Worm (Caenorhabditis elegans): ENCODE results near the gene srlf-22.

The srlf-22 gene

ce11 chrV:858841-859456 lies 32.0 kb upstream of the srlf-22 start (continued):
- TF ChIP-seq let-607 (tag; optimal IDR thresholded peaks at IDR 0.05) (no peak), ceh-100 (GFP tag; IDR thresholded peaks at IDR 0.05) (peak; percentile 46; the same call in 1 of the 2 replicates), pbrm-1 (GFP tag; IDR thresholded peaks at IDR 0.05) (no peak), sdz-38 (tag; optimal IDR thresholded peaks at IDR 0.05) (no peak), lin-54 (GFP tag; optimal IDR thresholded peaks at IDR 0.05) (no peak), hmg-1.2 (GFP tag; IDR thresholded peaks at IDR 0.05) (peak; percentile 98), ets-4 (GFP tag; optimal IDR thresholded peaks at IDR 0.05) (no peak), Y53G8AR.9 (GFP tag; conservative IDR thresholded peaks at IDR 0.05) (0 out of 2 replicates have a peak, but pooled peaks have one; percentile 51), hmg-20 (GFP tag; IDR thresholded peaks at IDR 0.05) (0 out of 2 replicates have a peak, but pooled peaks have one; percentile 67), die-1 (tag; optimal IDR thresholded peaks at IDR 0.05) (no peak), ztf-18 (tag; optimal IDR thresholded peaks at IDR 0.05) (peak; percentile 11), sptf-2 (GFP tag; optimal IDR thresholded peaks at IDR 0.05) (no peak), ceh-79 (tag; optimal IDR thresholded peaks at IDR 0.05) (no peak), repo-1 (tag; optimal IDR thresholded peaks at IDR 0.05) (no peak), egl-18 (GFP tag; IDR thresholded peaks at IDR 0.05) (0 out of 2 replicates have a peak, but pooled peaks have one; percentile 43), B0019.2 (GFP tag; conservative IDR thresholded peaks at IDR 0.05) (no peak), fkh-3 (tag; optimal IDR thresholded peaks at IDR 0.05) (no peak), F23B12.7 (tag; optimal IDR thresholded peaks at IDR 0.05; ENCODE audit: insufficient read depth) (no peak), snpc-3.4 (tag; optimal IDR thresholded peaks at IDR 0.05) (peak; percentile 86), madf-10 (tag; optimal IDR thresholded peaks at IDR 0.05) (no peak), hlh-26 (GFP tag; conservative IDR thresholded peaks at IDR 0.05) (no peak), madf-3 (GFP tag; IDR thresholded peaks at IDR 0.05) (no peak), unc-130 (GFP tag; optimal IDR thresholded peaks at IDR 0.05) (no peak), F52B5.7 (tag; optimal IDR thresholded peaks at IDR 0.05) (no peak), tlf-1 (GFP tag; optimal IDR thresholded peaks at IDR 0.05) (no peak), mxl-1 (tag; optimal IDR thresholded peaks at IDR 0.05) (peak; percentile 32), mes-4 (tag; optimal IDR thresholded peaks at IDR 0.05) (no peak), D2030.7 (GFP tag; IDR thresholded peaks at IDR 0.05) (peak; percentile 56; the same call in 1 of the 2 replicates), F37B4.10 (GFP tag; IDR thresholded peaks at IDR 0.05) (no peak), madf-6 (GFP tag; IDR thresholded peaks at IDR 0.05) (peak; percentile 81), dox-1 (GFP tag; IDR thresholded peaks at IDR 0.05) (peak; percentile 60), lsl-1 (GFP tag; optimal IDR thresholded peaks at IDR 0.05) (peak; percentile 7), C06A6.2 (GFP tag; conservative IDR thresholded peaks at IDR 0.05) (no peak), lir-1 (GFP tag; conservative IDR thresholded peaks at IDR 0.05) (no peak), madf-8 (GFP tag; conservative IDR thresholded peaks at IDR 0.05) (peak; percentile 54), nhr-120 (GFP tag; IDR thresholded peaks at IDR 0.05) (no peak), sea-2 (GFP tag; IDR thresholded peaks at IDR 0.05) (peak; percentile 64; the same call in 1 of the 2 replicates), cebp-2 (GFP tag; IDR thresholded peaks at IDR 0.05) (no peak), attf-3 (GFP tag; conservative IDR thresholded peaks at IDR 0.05) (no peak), F39B2.1 (GFP tag; IDR thresholded peaks at IDR 0.05) (no peak), lin-40 (tag; optimal IDR thresholded peaks at IDR 0.05) (no peak), ztf-28 (GFP tag; IDR thresholded peaks at IDR 0.05) (no peak), rpc-1 (optimal IDR thresholded peaks at IDR 0.05) (peak; percentile 54), rpc-1 (tag; optimal IDR thresholded peaks at IDR 0.05) (peak; percentile 74), egl-44 (GFP tag; IDR thresholded peaks at IDR 0.05) (0 out of 2 replicates have a peak, but pooled peaks have one; percentile 36), F55B11.4 (tag; optimal IDR thresholded peaks at IDR 0.05; ENCODE audit: borderline replicate concordance, insufficient read depth) (no peak), atf-7 (tag; optimal IDR thresholded peaks at IDR 0.05) (no peak), rcor-1 (GFP tag; IDR thresholded peaks at IDR 0.05) (peak; percentile 71), bed-1 (GFP tag; IDR thresholded peaks at IDR 0.05) (no peak)
